Fruit fly (Drosophila melanogaster) whole organism, embryonic: ENCODE measurements around the gene FoxL1.

Experiments used
- CG10209 ChIP-seq: fragments of 200-800 bp; sonication (Bioruptor generic); optimal IDR thresholded peaks from 3 replicates; lab custom pipeline; 2017; ENCODE audit warnings: missing biosample characterization, mild to moderate bottlenecking, missing genetic modification characterization, missing genetic modification reagents
- CG10267 ChIP-seq: fragments of 200-800 bp; sonication (Bioruptor generic); optimal IDR thresholded peaks from 2 replicates; lab custom pipeline; 2018; ENCODE audit warnings: missing biosample characterization, mild to moderate bottlenecking, missing genetic modification characterization, moderate library complexity
- CG10366 ChIP-seq: fragments of 200-800 bp; sonication (Bioruptor generic); IDR thresholded peaks from 2 replicates; pipeline ENCODE4 v1.3.6; 2022; ENCODE audit warnings: missing biosample characterization, missing genetic modification characterization
- CG12104 ChIP-seq: fragments of 200-800 bp; sonication (Bioruptor generic); optimal IDR thresholded peaks from 3 replicates; lab custom pipeline; 2016; ENCODE audit warnings: missing biosample characterization, missing genetic modification characterization
- CG12659 ChIP-seq: fragments of 200-800 bp; sonication (Bioruptor generic); optimal IDR thresholded peaks from 3 replicates; lab custom pipeline; 2017; ENCODE audit warnings: mild to moderate bottlenecking, missing biosample characterization, missing genetic modification reagents, missing genetic modification characterization
- CG13624 ChIP-seq: fragments of 200-800 bp; sonication (Bioruptor generic); optimal IDR thresholded peaks from 2 replicates; lab custom pipeline; 2016; ENCODE audit warnings: missing biosample characterization, missing genetic modification characterization
- CG15514 ChIP-seq: fragments of 200-800 bp; sonication (Bioruptor generic); optimal IDR thresholded peaks from 3 replicates; lab custom pipeline; 2017; ENCODE audit warnings: missing biosample characterization, missing genetic modification characterization, mild to moderate bottlenecking, moderate library complexity, missing genetic modification reagents
- CG1603 ChIP-seq: fragments of 200-800 bp; sonication (Bioruptor generic); optimal IDR thresholded peaks from 2 replicates; lab custom pipeline; 2019; ENCODE audit warnings: missing biosample characterization, mild to moderate bottlenecking, missing genetic modification characterization, moderate library complexity
- CG17186 ChIP-seq: fragments of 200-800 bp; sonication (Bioruptor generic); optimal IDR thresholded peaks from 3 replicates; lab custom pipeline; 2017; ENCODE audit warnings: missing biosample characterization, missing genetic modification reagents, missing genetic modification characterization
- CG17612 ChIP-seq: fragments of 200-800 bp; sonication (Bioruptor generic); IDR thresholded peaks from 2 replicates; pipeline ENCODE4 v1.3.6; 2022; ENCODE audit warnings: missing biosample characterization, missing genetic modification characterization
- CG2116 ChIP-seq: fragments of 200-800 bp; sonication (Bioruptor generic); optimal IDR thresholded peaks from 3 replicates; lab custom pipeline; 2018; ENCODE audit warnings: missing biosample characterization, mild to moderate bottlenecking, missing genetic modification characterization
- CG3065 ChIP-seq: fragments of 200-800 bp; sonication (Bioruptor generic); optimal IDR thresholded peaks from 2 replicates; lab custom pipeline; 2016; ENCODE audit warnings: missing biosample characterization, missing genetic modification characterization
- CG33213 ChIP-seq: fragments of 200-800 bp; sonication (Bioruptor generic); optimal IDR thresholded peaks from 3 replicates; lab custom pipeline; 2016; ENCODE audit warnings: missing biosample characterization, missing genetic modification characterization
- CG4424 ChIP-seq: fragments of 200-800 bp; sonication (Bioruptor generic); optimal IDR thresholded peaks from 3 replicates; lab custom pipeline; 2016; ENCODE audit warnings: missing biosample characterization, missing genetic modification characterization
- CG5180 ChIP-seq: fragments of 200-800 bp; sonication (Bioruptor generic); optimal IDR thresholded peaks from 3 replicates; lab custom pipeline; 2017; ENCODE audit warnings: missing biosample characterization, missing genetic modification characterization, mild to moderate bottlenecking, moderate library complexity, missing genetic modification reagents
- CG6254 ChIP-seq: fragments of 200-800 bp; sonication (Bioruptor generic); optimal IDR thresholded peaks from 3 replicates; lab custom pipeline; 2017; ENCODE audit warnings: mild to moderate bottlenecking, missing biosample characterization, missing genetic modification reagents, missing genetic modification characterization
- CG6272 ChIP-seq: fragments of 200-800 bp; sonication (Bioruptor generic); IDR thresholded peaks from 2 replicates; pipeline ENCODE4 v1.3.6; 2022; ENCODE audit warnings: missing biosample characterization, missing genetic modification characterization
- CG9437 ChIP-seq: fragments of 200-800 bp; sonication (Bioruptor generic); optimal IDR thresholded peaks from 2 replicates; lab custom pipeline; 2018; ENCODE audit warnings: missing biosample characterization, mild to moderate bottlenecking, missing genetic modification characterization
- E2f2 ChIP-seq: fragments of 200-800 bp; sonication (Bioruptor generic); IDR thresholded peaks from 2 replicates; pipeline ENCODE4 v1.3.6; 2022; ENCODE audit warnings: missing biosample characterization, missing genetic modification characterization
- HLH4C ChIP-seq: fragments of 200-800 bp; sonication (Bioruptor generic); IDR thresholded peaks from 3 replicates; pipeline ENCODE4 v1.3.6; 2022; ENCODE audit warnings: missing biosample characterization, missing genetic modification characterization; ENCODE audit not compliant: partially characterized antibody
- HLH54F ChIP-seq: fragments of 200-800 bp; sonication (Bioruptor generic); optimal IDR thresholded peaks from 3 replicates; lab custom pipeline; 2016; ENCODE audit warnings: missing biosample characterization, missing genetic modification characterization
- HmgZ ChIP-seq: fragments of 200-800 bp; sonication (Bioruptor generic); optimal IDR thresholded peaks from 2 replicates; lab custom pipeline; 2018; ENCODE audit warnings: missing biosample characterization, mild to moderate bottlenecking, missing genetic modification characterization
- Hmr ChIP-seq: fragments of 200-800 bp; sonication (Bioruptor generic); optimal IDR thresholded peaks from 3 replicates; lab custom pipeline; 2017; ENCODE audit warnings: mild to moderate bottlenecking, missing biosample characterization, missing genetic modification reagents, missing genetic modification characterization
- Hr3 ChIP-seq: fragments of 200-800 bp; sonication (Bioruptor generic); optimal IDR thresholded peaks from 3 replicates; lab custom pipeline; 2016; ENCODE audit warnings: missing biosample characterization, missing genetic modification characterization
- Lhr ChIP-seq: fragments of 200-800 bp; sonication (Bioruptor generic); optimal IDR thresholded peaks from 3 replicates; lab custom pipeline; 2017; ENCODE audit warnings: mild to moderate bottlenecking, missing biosample characterization, missing genetic modification reagents, missing genetic modification characterization
- Myb ChIP-seq: fragments of 200-800 bp; sonication (Bioruptor generic); optimal IDR thresholded peaks from 2 replicates; lab custom pipeline; 2016; ENCODE audit warnings: missing biosample characterization, missing genetic modification characterization
- Neu2 ChIP-seq: fragments of 200-800 bp; sonication (Bioruptor generic); optimal IDR thresholded peaks from 3 replicates; lab custom pipeline; 2016; ENCODE audit warnings: missing biosample characterization, missing genetic modification characterization, borderline replicate concordance
- NfI ChIP-seq: fragments of 200-800 bp; sonication (Bioruptor generic); optimal IDR thresholded peaks from 3 replicates; lab custom pipeline; 2018; ENCODE audit warnings: missing biosample characterization, mild to moderate bottlenecking, missing genetic modification characterization, moderate library complexity
- Pdp1 ChIP-seq, 2 experiments: fragments of 200-800 bp; sonication (Bioruptor generic); optimal IDR thresholded peaks; 3 replicates each; lab custom pipeline; 2016; ENCODE audit warnings: missing biosample characterization in 2 of 2, missing genetic modification characterization in 2 of 2, mild to moderate bottlenecking in 1 of 2, moderate library complexity in 1 of 2
- Rx ChIP-seq: fragments of 200-800 bp; sonication (Bioruptor generic); IDR thresholded peaks from 2 replicates; pipeline ENCODE4 v1.3.6; 2022; ENCODE audit warnings: missing biosample characterization, missing genetic modification characterization
- Sry-δ ChIP-seq: fragments of 200-800 bp; sonication (Bioruptor generic); optimal IDR thresholded peaks from 2 replicates; lab custom pipeline; 2016; ENCODE audit warnings: missing biosample characterization, missing genetic modification characterization
- Stat92E ChIP-seq, 3 experiments: fragments of >200 bp in 2 of 3; fragments of 200-800 bp in 1 of 3; sonication (Bioruptor generic) in 1 of 3; optimal IDR thresholded peaks; 2 replicates each; lab custom pipeline; 2017 to 2019; ENCODE audit warnings: missing biosample characterization in 3 of 3, missing genetic modification characterization in 3 of 3, mild to moderate bottlenecking in 1 of 3, moderate library complexity in 1 of 3
- TFAM ChIP-seq: fragments of 200-800 bp; sonication (Bioruptor generic); optimal IDR thresholded peaks from 2 replicates; lab custom pipeline; 2017; ENCODE audit warnings: missing biosample characterization, missing genetic modification characterization, inconsistent platforms
- YL-1 ChIP-seq: fragments of 200-800 bp; sonication (Bioruptor generic); optimal IDR thresholded peaks from 3 replicates; lab custom pipeline; 2017; ENCODE audit warnings: missing biosample characterization, mild to moderate bottlenecking, missing genetic modification characterization
- ara ChIP-seq: fragments of 200-800 bp; sonication (Bioruptor generic); IDR thresholded peaks from 2 replicates; pipeline ENCODE4 v1.3.6; 2022; ENCODE audit warnings: missing biosample characterization, missing genetic modification characterization
- br ChIP-seq: fragments of >200 bp; optimal IDR thresholded peaks from 2 replicates; lab custom pipeline; 2017
- ems ChIP-seq: fragments of 200-800 bp; sonication (Bioruptor generic); optimal IDR thresholded peaks from 3 replicates; lab custom pipeline; 2016; ENCODE audit warnings: missing biosample characterization, missing genetic modification characterization
- gcm ChIP-seq: fragments of 200-800 bp; sonication (Bioruptor generic); optimal IDR thresholded peaks from 2 replicates; lab custom pipeline; 2019; ENCODE audit warnings: missing biosample characterization, mild to moderate bottlenecking, missing genetic modification characterization, moderate library complexity
- hbn ChIP-seq: fragments of 200-800 bp; sonication (Bioruptor generic); IDR thresholded peaks from 2 replicates; pipeline ENCODE4 v1.3.6; 2022; ENCODE audit warnings: missing biosample characterization, missing genetic modification characterization; ENCODE audit not compliant: partially characterized antibody
- insv ChIP-seq, 2 experiments: fragments of 200-800 bp; sonication (Bioruptor generic); optimal IDR thresholded peaks; 3 replicates each; lab custom pipeline; 2016 to 2018; ENCODE audit warnings: missing biosample characterization in 2 of 2, missing genetic modification characterization in 2 of 2
- kah ChIP-seq: fragments of 200-800 bp; sonication (Bioruptor generic); optimal IDR thresholded peaks from 2 replicates; lab custom pipeline; 2018; ENCODE audit warnings: missing biosample characterization, mild to moderate bottlenecking, missing genetic modification characterization
- nerfin-1 ChIP-seq: fragments of 200-800 bp; sonication (Bioruptor generic); optimal IDR thresholded peaks from 3 replicates; lab custom pipeline; 2019; ENCODE audit warnings: missing biosample characterization, mild to moderate bottlenecking, missing genetic modification characterization, moderate library complexity
- nmo ChIP-seq: fragments of 200-800 bp; sonication (Bioruptor generic); optimal IDR thresholded peaks from 2 replicates; lab custom pipeline; 2018; ENCODE audit warnings: missing biosample characterization, mild to moderate bottlenecking, missing genetic modification characterization, moderate library complexity
- pnt ChIP-seq: fragments of 200-800 bp; sonication (Bioruptor generic); optimal IDR thresholded peaks from 3 replicates; lab custom pipeline; 2016; ENCODE audit warnings: missing biosample characterization, missing genetic modification characterization
- pros ChIP-seq: fragments of 200-800 bp; sonication (Bioruptor generic); optimal IDR thresholded peaks from 3 replicates; lab custom pipeline; 2019; ENCODE audit warnings: missing biosample characterization, mild to moderate bottlenecking, missing genetic modification characterization, moderate library complexity
- pzg ChIP-seq: fragments of 200-800 bp; sonication (Bioruptor generic); optimal IDR thresholded peaks from 3 replicates; lab custom pipeline; 2018; ENCODE audit warnings: missing biosample characterization, mild to moderate bottlenecking, missing genetic modification characterization, moderate library complexity
- slou ChIP-seq: fragments of 200-800 bp; sonication (Bioruptor generic); optimal IDR thresholded peaks from 3 replicates; lab custom pipeline; 2016; ENCODE audit warnings: missing biosample characterization, missing genetic modification characterization
- stc ChIP-seq: fragments of 200-800 bp; sonication (Bioruptor generic); IDR thresholded peaks from 2 replicates; pipeline ENCODE4 v1.3.6; 2022; ENCODE audit warnings: missing biosample characterization, missing genetic modification characterization
- stwl ChIP-seq: fragments of 200-800 bp; sonication (Bioruptor generic); optimal IDR thresholded peaks from 3 replicates; lab custom pipeline; 2018; ENCODE audit warnings: missing biosample characterization, mild to moderate bottlenecking, missing genetic modification characterization, moderate library complexity

Gene FoxL1

DNA sequence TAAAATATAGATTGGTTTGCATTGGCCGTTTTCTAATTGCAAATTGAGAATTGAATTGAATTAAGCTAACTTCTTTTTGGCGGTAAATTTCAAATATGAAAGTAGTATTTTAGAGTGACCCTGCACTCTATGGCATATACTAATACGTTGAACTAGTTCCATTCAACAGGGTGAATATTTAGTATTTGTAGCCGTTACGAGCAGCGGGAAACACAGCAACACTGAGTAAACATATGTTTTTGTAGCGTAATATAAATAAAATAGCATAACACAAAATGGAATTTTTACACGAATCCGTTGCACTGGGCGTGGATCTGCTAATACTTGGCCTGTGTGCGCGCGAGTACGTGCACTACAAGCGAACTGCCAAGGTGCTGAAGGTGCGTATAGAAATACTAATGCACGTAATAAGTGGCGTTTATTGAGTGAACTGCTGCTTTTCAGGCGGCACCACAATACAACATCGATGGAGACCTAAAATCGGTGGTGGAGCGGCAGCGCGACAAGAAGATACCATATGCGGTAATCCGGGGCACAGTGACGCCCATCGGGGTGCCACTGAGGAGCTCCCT lies 2.7 kb downstream of the FoxL1 start, which contains the start of gene Mul1 (continued):
- TF ChIP-seq CG12104 (GFP tag; lab: Kevin White, UChicago) (no peak), Stat92E (GFP tag; optimal IDR thresholded peaks at IDR 0.05; lab: Kevin White, UChicago) (no peak), br (lab: Kevin White, UChicago) (no peak), CG3065 (no peak), CG10366 (GFP tag; lab: Robert Waterston, UW) (peak; percentile 22; the same call in 1 of the 2 replicates), CG15514 (GFP tag; lab: Kevin White, UChicago) (peak; percentile 99), pzg (GFP tag; lab: Kevin White, UChicago) (peak; percentile 92), insv (GFP tag; optimal IDR thresholded peaks at IDR 0.05; lab: Kevin White, UChicago) (no peak), Rx (GFP tag; lab: Robert Waterston, UW) (no peak), CG9437 (GFP tag; lab: Kevin White, UChicago) (peak; percentile 88), CG17186 (peak; percentile 24), HLH4C (GFP tag; lab: Robert Waterston, UW) (0 out of 3 replicates have a peak, but pooled peaks have one; percentile 26), stc (GFP tag; lab: Robert Waterston, UW) (no peak), NfI (GFP tag; lab: Kevin White, UChicago) (no peak), stwl (tag; lab: Kevin White, UChicago) (peak; percentile 86), Pdp1 (GFP tag; optimal IDR thresholded peaks at IDR 0.05; lab: Kevin White, UChicago) (peak in 1 of 2 experiments; percentile 77), ara (GFP tag; lab: Robert Waterston, UW) (no peak), kah (GFP tag; lab: Kevin White, UChicago) (no peak), pros (GFP tag; lab: Kevin White, UChicago) (no peak), nmo (GFP tag; lab: Kevin White, UChicago) (peak; percentile 37), hbn (GFP tag; lab: Robert Waterston, UW) (0 out of 2 replicates have a peak, but pooled peaks have one; percentile 17), CG12659 (GFP tag; lab: Kevin White, UChicago) (peak; percentile 46), CG10209 (no peak), Hmr (GFP tag; lab: Kevin White, UChicago) (peak; percentile 17), CG6254 (peak; percentile 36), CG10267 (tag; lab: Kevin White, UChicago) (peak; percentile 19), TFAM (no peak), CG2116 (GFP tag; lab: Kevin White, UChicago) (peak; percentile 42), gcm (GFP tag; lab: Kevin White, UChicago) (no peak), HLH54F (GFP tag; lab: Kevin White, UChicago) (no peak), CG5180 (GFP tag; lab: Kevin White, UChicago) (no peak), CG33213 (peak; percentile 54), CG17612 (no peak), Myb (GFP tag; lab: Kevin White, UChicago) (peak; percentile 84), Neu2 (no peak), nerfin-1 (tag; lab: Kevin White, UChicago) (peak; percentile 51), Hr3 (GFP tag; lab: Kevin White, UChicago) (no peak), E2f2 (GFP tag; lab: Robert Waterston, UW) (peak; percentile 93), CG6272 (GFP tag; lab: Robert Waterston, UW) (no peak), pnt (GFP tag; lab: Kevin White, UChicago) (no peak), CG4424 (GFP tag; lab: Kevin White, UChicago) (peak; percentile 84), CG13624 (GFP tag; lab: Kevin White, UChicago) (peak; percentile 18), HmgZ (tag; lab: Kevin White, UChicago) (peak; percentile 35), slou (GFP tag; lab: Kevin White, UChicago) (no peak), ems (no peak), YL-1 (peak; percentile 42), CG1603 (tag; lab: Kevin White, UChicago) (no peak), Sry-δ (peak; percentile 6), Lhr (GFP tag; lab: Kevin White, UChicago) (peak; percentile 54)
